Fruit fly (Drosophila melanogaster) whole organism, embryonic: ENCODE results near the gene CG7879.

Source experiments
- CG10462 ChIP-seq: fragments of 200-800 bp; sonication (Bioruptor generic); optimal IDR thresholded peaks from 2 replicates; lab custom pipeline; 2016; ENCODE audit warnings: missing biosample characterization, missing genetic modification characterization
- CG10543 ChIP-seq: fragments of 200-800 bp; sonication (Bioruptor generic); optimal IDR thresholded peaks from 3 replicates; lab custom pipeline; 2017; ENCODE audit warnings: missing biosample characterization, mild to moderate bottlenecking, missing genetic modification characterization, moderate library complexity
- CG10979 ChIP-seq: fragments of 200-800 bp; sonication (Bioruptor generic); optimal IDR thresholded peaks from 2 replicates; lab custom pipeline; 2018; ENCODE audit warnings: missing biosample characterization, mild to moderate bottlenecking, missing genetic modification characterization, moderate library complexity
- CG11247 ChIP-seq: fragments of 200-800 bp; sonication (Bioruptor generic); IDR thresholded peaks from 2 replicates; pipeline ENCODE4 v1.3.6; 2022; ENCODE audit warnings: missing biosample characterization, missing genetic modification characterization
- CG11504 ChIP-seq: fragments of 200-800 bp; sonication (Bioruptor generic); optimal IDR thresholded peaks from 3 replicates; lab custom pipeline; 2019; ENCODE audit warnings: missing biosample characterization, mild to moderate bottlenecking, missing genetic modification characterization, moderate library complexity
- CG11723 ChIP-seq: fragments of 200-800 bp; sonication (Bioruptor generic); optimal IDR thresholded peaks from 2 replicates; lab custom pipeline; 2017; ENCODE audit warnings: missing biosample characterization, mild to moderate bottlenecking, missing genetic modification characterization
- CG1602 ChIP-seq: fragments of 200-800 bp; sonication (Bioruptor generic); optimal IDR thresholded peaks from 3 replicates; lab custom pipeline; 2016; ENCODE audit warnings: missing biosample characterization, missing genetic modification characterization
- CG16815 ChIP-seq: fragments of 200-800 bp; sonication (Bioruptor generic); optimal IDR thresholded peaks from 3 replicates; lab custom pipeline; 2017; ENCODE audit warnings: missing biosample characterization, mild to moderate bottlenecking, missing genetic modification characterization
- CG1792 ChIP-seq: fragments of 200-800 bp; sonication (Bioruptor generic); optimal IDR thresholded peaks from 2 replicates; lab custom pipeline; 2016; ENCODE audit warnings: missing biosample characterization, missing genetic modification characterization
- CG18764 ChIP-seq: fragments of 200-800 bp; sonication (Bioruptor generic); optimal IDR thresholded peaks from 3 replicates; lab custom pipeline; 2016; ENCODE audit warnings: missing biosample characterization, missing genetic modification characterization
- CG34376 ChIP-seq: fragments of 200-800 bp; sonication (Bioruptor generic); optimal IDR thresholded peaks from 2 replicates; lab custom pipeline; 2018; ENCODE audit warnings: missing biosample characterization, mild to moderate bottlenecking, missing genetic modification characterization
- CG4282 ChIP-seq: fragments of 200-800 bp; sonication (Bioruptor generic); optimal IDR thresholded peaks from 2 replicates; lab custom pipeline; 2016; ENCODE audit warnings: missing biosample characterization, missing genetic modification characterization
- CG4360 ChIP-seq: fragments of 200-800 bp; sonication (Bioruptor generic); IDR thresholded peaks from 2 replicates; pipeline ENCODE4 v1.3.6; 2022; ENCODE audit warnings: missing biosample characterization, missing genetic modification characterization
- CG4820 ChIP-seq: fragments of 200-800 bp; sonication (Bioruptor generic); optimal IDR thresholded peaks from 3 replicates; lab custom pipeline; 2016; ENCODE audit warnings: missing biosample characterization, missing genetic modification characterization
- CG6854 ChIP-seq: fragments of 200-800 bp; sonication (Bioruptor generic); optimal IDR thresholded peaks from 3 replicates; lab custom pipeline; 2017; ENCODE audit warnings: missing biosample characterization, mild to moderate bottlenecking, missing genetic modification characterization
- CG8281 ChIP-seq: fragments of 200-800 bp; sonication (Bioruptor generic); optimal IDR thresholded peaks from 2 replicates; lab custom pipeline; 2018; ENCODE audit warnings: missing biosample characterization, mild to moderate bottlenecking, missing genetic modification characterization, moderate library complexity
- CG8290 ChIP-seq, 3 experiments: fragments of 200-800 bp; sonication (Bioruptor generic); optimal IDR thresholded peaks; 2 replicates each; lab custom pipeline; 2016 to 2019; ENCODE audit warnings: missing biosample characterization in 3 of 3, missing genetic modification characterization in 3 of 3, mild to moderate bottlenecking in 2 of 3, moderate library complexity in 1 of 3
- CG8359 ChIP-seq: fragments of 200-800 bp; sonication (Bioruptor generic); optimal IDR thresholded peaks from 2 replicates; lab custom pipeline; 2017; ENCODE audit warnings: missing biosample characterization, mild to moderate bottlenecking, missing genetic modification characterization, borderline replicate concordance
- CG8944 ChIP-seq: fragments of 200-800 bp; sonication (Bioruptor generic); optimal IDR thresholded peaks from 3 replicates; lab custom pipeline; 2016; ENCODE audit warnings: missing biosample characterization, missing genetic modification characterization
- CTCF ChIP-seq: fragments of 200-800 bp; sonication (Bioruptor generic); optimal IDR thresholded peaks from 2 replicates; lab custom pipeline; 2017; ENCODE audit warnings: missing biosample characterization, mild to moderate bottlenecking, missing genetic modification characterization, moderate library complexity
- CoRest ChIP-seq: fragments of 200-800 bp; sonication (Bioruptor generic); optimal IDR thresholded peaks from 3 replicates; lab custom pipeline; 2018; ENCODE audit warnings: missing biosample characterization, mild to moderate bottlenecking, missing genetic modification characterization, moderate library complexity
- Dip3 ChIP-seq: fragments of 200-800 bp; sonication (Bioruptor generic); optimal IDR thresholded peaks from 3 replicates; lab custom pipeline; 2016; ENCODE audit warnings: missing biosample characterization, missing genetic modification characterization
- Ets65A ChIP-seq: fragments of 200-800 bp; sonication (Bioruptor generic); peaks from one replicate; lab custom pipeline; 2016; ENCODE audit warnings: missing biosample characterization, missing genetic modification characterization
- HLHmδ ChIP-seq: fragments of 200-800 bp; sonication (Bioruptor generic); optimal IDR thresholded peaks from 2 replicates; lab custom pipeline; 2018; ENCODE audit warnings: missing biosample characterization, mild to moderate bottlenecking, missing genetic modification characterization, moderate library complexity
- Hsf ChIP-seq: fragments of 200-800 bp; sonication (Bioruptor generic); optimal IDR thresholded peaks from 3 replicates; lab custom pipeline; 2016; ENCODE audit warnings: missing biosample characterization, missing genetic modification characterization
- Nf-YB ChIP-seq: fragments of 200-800 bp; sonication (Bioruptor generic); optimal IDR thresholded peaks from 3 replicates; lab custom pipeline; 2019; ENCODE audit warnings: missing biosample characterization, mild to moderate bottlenecking, missing genetic modification characterization, moderate library complexity
- Nf-YC ChIP-seq: fragments of 200-800 bp; optimal IDR thresholded peaks from 3 replicates; lab custom pipeline; 2019; ENCODE audit warnings: missing biosample characterization, mild to moderate bottlenecking, missing genetic modification characterization, moderate library complexity
- Opbp ChIP-seq: fragments of 200-800 bp; sonication (Bioruptor generic); IDR thresholded peaks from 3 replicates; pipeline ENCODE4 v1.3.6; 2022; ENCODE audit warnings: missing biosample characterization, missing genetic modification characterization; ENCODE audit not compliant: partially characterized antibody
- Six4 ChIP-seq: fragments of 200-800 bp; sonication (Bioruptor generic); optimal IDR thresholded peaks from 2 replicates; lab custom pipeline; 2016; ENCODE audit warnings: missing biosample characterization, missing genetic modification characterization
- Sry-δ ChIP-seq: fragments of 200-800 bp; sonication (Bioruptor generic); optimal IDR thresholded peaks from 2 replicates; lab custom pipeline; 2016; ENCODE audit warnings: missing biosample characterization, missing genetic modification characterization
- Tbp ChIP-seq: fragments of >200 bp; optimal IDR thresholded peaks from 2 replicates; lab custom pipeline; 2018; ENCODE audit warnings: missing biosample characterization, missing genetic modification characterization
- Vsx1 ChIP-seq: fragments of 200-800 bp; sonication (Bioruptor generic); optimal IDR thresholded peaks from 2 replicates; lab custom pipeline; 2017; ENCODE audit warnings: missing biosample characterization, mild to moderate bottlenecking, missing genetic modification characterization, missing genetic modification reagents
- abd-A ChIP-seq: fragments of 200-800 bp; sonication (Bioruptor generic); optimal IDR thresholded peaks from 3 replicates; lab custom pipeline; 2019; ENCODE audit warnings: missing biosample characterization, mild to moderate bottlenecking, missing genetic modification characterization, moderate library complexity
- al ChIP-seq: fragments of 200-800 bp; sonication (Bioruptor generic); IDR thresholded peaks from 2 replicates; pipeline ENCODE4 v1.3.6; 2022; ENCODE audit warnings: missing biosample characterization, missing genetic modification characterization
- bcd ChIP-seq: fragments of 200-800 bp; sonication (Bioruptor generic); optimal IDR thresholded peaks from 2 replicates; lab custom pipeline; 2017; ENCODE audit warnings: missing biosample characterization, mild to moderate bottlenecking, missing genetic modification characterization
- bowl ChIP-seq: fragments of 200-800 bp; sonication (Bioruptor generic); IDR thresholded peaks from 2 replicates; pipeline ENCODE4 v1.3.6; 2022; ENCODE audit warnings: missing biosample characterization, missing genetic modification characterization
- chn ChIP-seq: fragments of 200-800 bp; sonication (Bioruptor generic); optimal IDR thresholded peaks from 2 replicates; lab custom pipeline; 2016; ENCODE audit warnings: missing biosample characterization, missing genetic modification characterization
- corto ChIP-seq: fragments of 200-800 bp; sonication (Bioruptor generic); optimal IDR thresholded peaks from 2 replicates; lab custom pipeline; 2016; ENCODE audit warnings: missing biosample characterization, mild to moderate bottlenecking, missing genetic modification characterization, moderate library complexity
- da ChIP-seq: fragments of 200-800 bp; sonication (Bioruptor generic); optimal IDR thresholded peaks from 2 replicates; lab custom pipeline; 2016; ENCODE audit warnings: missing biosample characterization, missing genetic modification characterization
- gce ChIP-seq: fragments of 200-800 bp; sonication (Bioruptor generic); IDR thresholded peaks from 3 replicates; pipeline ENCODE4 v1.3.6; 2022; ENCODE audit warnings: missing biosample characterization, missing genetic modification characterization
- hbn ChIP-seq: fragments of 200-800 bp; sonication (Bioruptor generic); IDR thresholded peaks from 2 replicates; pipeline ENCODE4 v1.3.6; 2022; ENCODE audit warnings: missing biosample characterization, missing genetic modification characterization; ENCODE audit not compliant: partially characterized antibody
- nau ChIP-seq: fragments of 200-800 bp; sonication (Bioruptor generic); optimal IDR thresholded peaks from 3 replicates; lab custom pipeline; 2017; ENCODE audit warnings: missing biosample characterization, mild to moderate bottlenecking, missing genetic modification characterization, missing genetic modification reagents
- pzg ChIP-seq: fragments of 200-800 bp; sonication (Bioruptor generic); optimal IDR thresholded peaks from 3 replicates; lab custom pipeline; 2018; ENCODE audit warnings: missing biosample characterization, mild to moderate bottlenecking, missing genetic modification characterization, moderate library complexity
- ranshi ChIP-seq: fragments of 200-800 bp; sonication (Bioruptor generic); IDR thresholded peaks from 2 replicates; pipeline ENCODE4 v1.3.6; 2022; ENCODE audit warnings: missing biosample characterization, missing genetic modification characterization
- sc ChIP-seq, 3 experiments: fragments of >200 bp in 2 of 3; fragments of 200-800 bp in 1 of 3; sonication (Bioruptor generic) in 1 of 3; optimal IDR thresholded peaks; 2 replicates in 2 of 3; 3 replicates in 1 of 3; lab custom pipeline; 2017; ENCODE audit warnings: mild to moderate bottlenecking in 1 of 3, missing biosample characterization in 1 of 3, missing genetic modification characterization in 1 of 3, missing genetic modification reagents in 1 of 3
- sens-2 ChIP-seq: fragments of 200-800 bp; sonication (Bioruptor generic); IDR thresholded peaks from 2 replicates; pipeline ENCODE4 v1.3.6; 2022; ENCODE audit warnings: missing biosample characterization, missing genetic modification characterization
- sim ChIP-seq: fragments of 200-800 bp; sonication (Bioruptor generic); IDR thresholded peaks from 2 replicates; pipeline ENCODE4 v1.3.6; 2022; ENCODE audit warnings: missing biosample characterization, missing genetic modification characterization
- slbo ChIP-seq: fragments of 200-800 bp; sonication (Bioruptor generic); IDR thresholded peaks from 2 replicates; pipeline ENCODE4 v1.3.6; 2022; ENCODE audit warnings: missing biosample characterization, missing genetic modification characterization
- stwl ChIP-seq: fragments of 200-800 bp; sonication (Bioruptor generic); optimal IDR thresholded peaks from 3 replicates; lab custom pipeline; 2018; ENCODE audit warnings: missing biosample characterization, mild to moderate bottlenecking, missing genetic modification characterization, moderate library complexity
- tll ChIP-seq, 2 experiments: fragments of 200-800 bp in 1 of 2; fragments of >200 bp in 1 of 2; sonication (Bioruptor generic) in 1 of 2; optimal IDR thresholded peaks; 2 replicates each; lab custom pipeline; 2017 to 2019; ENCODE audit warnings: missing biosample characterization in 2 of 2, missing genetic modification characterization in 2 of 2, mild to moderate bottlenecking in 1 of 2, moderate library complexity in 1 of 2
- z ChIP-seq: fragments of 200-800 bp; sonication (Bioruptor generic); IDR thresholded peaks from 3 replicates; pipeline ENCODE4 v1.3.6; 2022; ENCODE audit warnings: missing biosample characterization, missing genetic modification characterization

The CG7879 gene

dm6 chr3L:1609611-1610010 is 41.2 kb upstream of the CG7879 start (continued):
- TF ChIP-seq Nf-YC (tag; lab: Kevin White, UChicago) (no peak), sens-2 (no peak), bcd (peak; percentile 27), tll (GFP tag; optimal IDR thresholded peaks at IDR 0.05; lab: Kevin White, UChicago) (no peak), HLHmδ (GFP tag; lab: Kevin White, UChicago) (no peak), Hsf (GFP tag; lab: Kevin White, UChicago) (peak; percentile 4), CTCF (GFP tag; lab: Kevin White, UChicago) (no peak), CG8944 (GFP tag; lab: Kevin White, UChicago) (no peak), CG8281 (tag; lab: Kevin White, UChicago) (no peak), z (no peak), al (peak; percentile 67), CG10462 (GFP tag; lab: Kevin White, UChicago) (no peak), sim (GFP tag; lab: Robert Waterston, UW) (no peak), CG4820 (no peak), nau (GFP tag; lab: Kevin White, UChicago) (no peak), stwl (tag; lab: Kevin White, UChicago) (no peak), CG34376 (GFP tag; lab: Kevin White, UChicago) (no peak), CG10979 (tag; lab: Kevin White, UChicago) (no peak), Nf-YB (GFP tag; lab: Kevin White, UChicago) (no peak), CG4282 (no peak), CG6854 (GFP tag; lab: Kevin White, UChicago) (no peak), CG16815 (GFP tag; lab: Kevin White, UChicago) (peak; percentile 14), gce (no peak), chn (no peak), Opbp (GFP tag; lab: Robert Waterston, UW) (no peak), CG8359 (GFP tag; lab: Kevin White, UChicago) (no peak), CG10543 (no peak), CG1602 (GFP tag; lab: Kevin White, UChicago) (no peak), CG8290 (GFP tag; optimal IDR thresholded peaks at IDR 0.05; lab: Kevin White, UChicago) (no peak), CG8290 (tag; optimal IDR thresholded peaks at IDR 0.05; lab: Kevin White, UChicago) (peak in 1 of 2 experiments; percentile 25), CG4360 (no peak), Dip3 (GFP tag; lab: Kevin White, UChicago) (peak; percentile 46), slbo (peak; percentile 75), ranshi (GFP tag; lab: Robert Waterston, UW) (peak; percentile 27; the same call in 1 of the 2 replicates), Ets65A (GFP tag; lab: Kevin White, UChicago) (peak; percentile 94), sc (optimal IDR thresholded peaks at IDR 0.05; lab: Kevin White, UChicago) (no peak), sc (GFP tag; optimal IDR thresholded peaks at IDR 0.05; lab: Kevin White, UChicago) (no peak), corto (no peak), da (no peak), pzg (GFP tag; lab: Kevin White, UChicago) (no peak), Vsx1 (GFP tag; lab: Kevin White, UChicago) (no peak), Tbp (GFP tag; lab: Kevin White, UChicago) (no peak), CG11247 (GFP tag; lab: Robert Waterston, UW) (no peak), CG11723 (GFP tag; lab: Kevin White, UChicago) (no peak), bowl (GFP tag; lab: Robert Waterston, UW) (no peak), hbn (GFP tag; lab: Robert Waterston, UW) (no peak), abd-A (tag; lab: Kevin White, UChicago) (no peak), CG1792 (GFP tag; lab: Kevin White, UChicago) (no peak), Sry-δ (no peak), CoRest (tag; lab: Kevin White, UChicago) (peak; percentile 62), CG18764 (GFP tag; lab: Kevin White, UChicago) (no peak), CG11504 (tag; lab: Kevin White, UChicago) (peak; percentile 55), Six4 (no peak)
